Worm (Caenorhabditis elegans) whole organism, mixed stage, embryonic: ENCODE results near the gene F20A1.8.

Source experiments
- elt-3 ChIP-seq: fragments of 150-350 bp; optimal IDR thresholded peaks from 2 replicates; lab custom pipeline; 2014; ENCODE audit warnings: missing biosample characterization, missing genetic modification characterization
- hlh-1 ChIP-seq: fragments of 150-350 bp; optimal IDR thresholded peaks from 2 replicates; lab custom pipeline; 2014; ENCODE audit warnings: missing biosample characterization, missing genetic modification reagents, missing genetic modification characterization
- lin-32 ChIP-seq: fragments of 200-800 bp; sonication (Bioruptor generic); optimal IDR thresholded peaks from 2 replicates; lab custom pipeline; 2018; ENCODE audit warnings: mild to moderate bottlenecking, missing genetic modification characterization, missing compliant biosample characterization
- nhr-76 ChIP-seq: sonication (generic microtip); optimal IDR thresholded peaks from 2 replicates; lab custom pipeline; 2017; ENCODE audit warnings: missing biosample characterization, missing genetic modification characterization
- pha-4 ChIP-seq: fragments of 150-350 bp; optimal IDR thresholded peaks from 2 replicates; lab custom pipeline; 2018; ENCODE audit warnings: missing biosample characterization, missing genetic modification reagents, missing genetic modification characterization
- unc-62 ChIP-seq: fragments of 150-350 bp; optimal IDR thresholded peaks from 2 replicates; lab custom pipeline; 2014; ENCODE audit warnings: missing biosample characterization, missing genetic modification reagents, missing genetic modification characterization

DNA sequence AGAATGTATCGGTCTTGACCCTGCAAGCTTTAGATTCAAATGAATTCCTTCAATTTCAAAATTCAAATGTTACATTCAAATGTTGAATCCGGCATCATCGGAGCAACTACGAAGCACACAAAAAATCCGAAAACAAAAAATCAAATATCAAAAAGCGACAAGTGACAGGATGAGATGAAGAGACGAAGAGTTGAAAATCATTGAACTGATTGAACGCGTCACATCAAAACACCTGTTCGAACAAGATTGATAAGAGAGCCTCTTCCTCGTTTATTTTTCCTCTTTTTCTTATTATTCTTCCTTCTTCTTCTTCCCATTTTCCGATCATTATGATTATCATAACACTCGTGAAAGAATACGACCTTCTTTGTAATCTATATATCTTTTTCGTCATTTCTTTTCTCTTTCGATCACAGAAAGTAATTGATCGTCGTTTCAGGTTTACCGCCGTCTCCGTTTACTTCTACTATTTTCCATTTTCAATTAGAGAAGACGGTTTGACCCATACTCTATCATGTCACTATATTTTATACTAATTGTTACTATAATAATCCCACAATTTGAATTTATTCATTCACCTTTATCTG lies 38.2 kb upstream of the F20A1.8 start, which contains the start of gene VC5.2:
- TF ChIP-seq unc-62 (GFP tag; lab: Kevin White, UChicago): peak; percentile 91
- no peak for TF ChIP-seq elt-3
- TF ChIP-seq hlh-1 (tag; lab: Kevin White, UChicago): no peak
- TF ChIP-seq nhr-76 (tag; lab: Kevin White, UChicago): no peak
- no peak for TF ChIP-seq lin-32
- no peak for TF ChIP-seq pha-4 (tag; lab: Kevin White, UChicago)
